Fruit fly (Drosophila melanogaster): Measurements from ENCODE around the gene Osi19.

The Osi19 gene

dm6 chr3R:6341668-6342067 is 6.5 kb downstream of the Osi19 start, which contains the start of gene CG17917:
Gene CG17917 (plus strand): TSS chr3R:6341968.
- no peak for TF ChIP-seq CG9705 (GFP tag; optimal IDR thresholded peaks at IDR 0.05)
- no peak for TF ChIP-seq rgr (GFP tag; optimal IDR thresholded peaks at IDR 0.05)
- no peak for TF ChIP-seq foxo (GFP tag; optimal IDR thresholded peaks at IDR 0.05)
- TF ChIP-seq CG32264 (GFP tag; optimal IDR thresholded peaks at IDR 0.05): no peak
- no peak for TF ChIP-seq dl (GFP tag; optimal IDR thresholded peaks at IDR 0.05; ENCODE audit: insufficient read depth in 1 of 2, partially characterized antibody in 2 of 2)
- TF ChIP-seq jim (GFP tag; optimal IDR thresholded peaks at IDR 0.05): no peak
- no peak for TF ChIP-seq lola (GFP tag; optimal IDR thresholded peaks at IDR 0.05)
- TF ChIP-seq Hr83 (GFP tag; optimal IDR thresholded peaks at IDR 0.05; ENCODE audit: poor library complexity, severe bottlenecking): no peak
- no peak for TF ChIP-seq h (GFP tag; optimal IDR thresholded peaks at IDR 0.05)
- no peak for TF ChIP-seq sage (GFP tag; optimal IDR thresholded peaks at IDR 0.05)
- no peak for TF ChIP-seq br (GFP tag; optimal IDR thresholded peaks at IDR 0.05)
- no peak for TF ChIP-seq Abd-B (GFP tag; optimal IDR thresholded peaks at IDR 0.05)

dm6 chr3R:6342702-6343101 is 7.5 kb downstream of the Osi19 start, which contains the start of gene CG10298:
Gene CG10298 (plus strand): TSS chr3R:6343002.
- TF ChIP-seq lola (GFP tag; optimal IDR thresholded peaks at IDR 0.05) (no peak), Dfd (GFP tag; optimal IDR thresholded peaks at IDR 0.05) (no peak), Abd-B (GFP tag; optimal IDR thresholded peaks at IDR 0.05) (no peak), sv (GFP tag; optimal IDR thresholded peaks at IDR 0.05) (no peak), dmrt93B (GFP tag; optimal IDR thresholded peaks at IDR 0.05) (no peak), dsf (GFP tag; optimal IDR thresholded peaks at IDR 0.05; ENCODE audit: borderline replicate concordance) (no peak), brk (GFP tag; optimal IDR thresholded peaks at IDR 0.05) (no peak), Hnf4 (GFP tag; optimal IDR thresholded peaks at IDR 0.05) (no peak), Myc (optimal IDR thresholded peaks at IDR 0.05) (no peak), Dif (GFP tag; optimal IDR thresholded peaks at IDR 0.05; ENCODE audit: partially characterized antibody) (no peak), woc (GFP tag; optimal IDR thresholded peaks at IDR 0.05) (no peak), br (GFP tag; optimal IDR thresholded peaks at IDR 0.05) (no peak), psq (GFP tag; optimal IDR thresholded peaks at IDR 0.05) (no peak), foxo (GFP tag; optimal IDR thresholded peaks at IDR 0.05) (no peak), pan (optimal IDR thresholded peaks at IDR 0.05) (no peak)

dm6 chr3R:6343396-6344239 is 8.5 kb downstream of the Osi19 start, which contains the start of gene CG17919:
Gene CG17919 (plus strand): TSS chr3R:6344029.
- TF ChIP-seq HLH106 (tag; optimal IDR thresholded peaks at IDR 0.05): no peak
- no peak for TF ChIP-seq woc (GFP tag; optimal IDR thresholded peaks at IDR 0.05)
- no peak for TF ChIP-seq usp (GFP tag; optimal IDR thresholded peaks at IDR 0.05)
- TF ChIP-seq lola (GFP tag; optimal IDR thresholded peaks at IDR 0.05): no peak
- TF ChIP-seq brk (GFP tag; optimal IDR thresholded peaks at IDR 0.05): no peak
- TF ChIP-seq Mio (GFP tag; optimal IDR thresholded peaks at IDR 0.05): no peak
- TF ChIP-seq dl (GFP tag; optimal IDR thresholded peaks at IDR 0.05; ENCODE audit: insufficient read depth in 1 of 2, partially characterized antibody in 2 of 2): no peak
- no peak for TF ChIP-seq Vsx2 (GFP tag; optimal IDR thresholded peaks at IDR 0.05; ENCODE audit: partially characterized antibody)
- peak; percentile 21 for TF ChIP-seq h (GFP tag; optimal IDR thresholded peaks at IDR 0.05)
- TF ChIP-seq Rel (GFP tag; optimal IDR thresholded peaks at IDR 0.05): no peak
- TF ChIP-seq Rel (tag; optimal IDR thresholded peaks at IDR 0.05): peak; percentile 62
- no peak for TF ChIP-seq sv (GFP tag; optimal IDR thresholded peaks at IDR 0.05)
- peak; percentile 28 for TF ChIP-seq fru (GFP tag; optimal IDR thresholded peaks at IDR 0.05)
- no peak for TF ChIP-seq Dfd (GFP tag; optimal IDR thresholded peaks at IDR 0.05)
- no peak for TF ChIP-seq br (GFP tag; optimal IDR thresholded peaks at IDR 0.05)
- no peak for TF ChIP-seq Myc (optimal IDR thresholded peaks at IDR 0.05)
- peak; percentile 72 for TF ChIP-seq Hr83 (GFP tag; optimal IDR thresholded peaks at IDR 0.05; ENCODE audit: poor library complexity, severe bottlenecking)
- no peak for TF ChIP-seq tai (GFP tag; optimal IDR thresholded peaks at IDR 0.05)
- no peak for TF ChIP-seq rgr (GFP tag; optimal IDR thresholded peaks at IDR 0.05)
- no peak for TF ChIP-seq CG32264 (GFP tag; optimal IDR thresholded peaks at IDR 0.05)
- peak; percentile 16 for TF ChIP-seq Dif (GFP tag; optimal IDR thresholded peaks at IDR 0.05; ENCODE audit: partially characterized antibody)
- TF ChIP-seq foxo (GFP tag; optimal IDR thresholded peaks at IDR 0.05): no peak

- no peak for TF ChIP-seq fru (GFP tag; optimal IDR thresholded peaks at IDR 0.05)
- no peak for TF ChIP-seq CrebA (GFP tag; optimal IDR thresholded peaks at IDR 0.05; ENCODE audit: borderline replicate concordance)
- no peak for TF ChIP-seq pan (optimal IDR thresholded peaks at IDR 0.05)
- no peak for TF ChIP-seq Vsx2 (GFP tag; optimal IDR thresholded peaks at IDR 0.05; ENCODE audit: partially characterized antibody)
- TF ChIP-seq tai (GFP tag; optimal IDR thresholded peaks at IDR 0.05): no peak
- TF ChIP-seq lola (GFP tag; optimal IDR thresholded peaks at IDR 0.05): no peak
- TF ChIP-seq Abd-B (GFP tag; optimal IDR thresholded peaks at IDR 0.05): no peak
- no peak for TF ChIP-seq OdsH (GFP tag; optimal IDR thresholded peaks at IDR 0.05)
- peak; percentile 11 for TF ChIP-seq woc (GFP tag; optimal IDR thresholded peaks at IDR 0.05)
- TF ChIP-seq Sp1 (GFP tag; optimal IDR thresholded peaks at IDR 0.05): peak; percentile 4
- no peak for TF ChIP-seq ey (GFP tag; optimal IDR thresholded peaks at IDR 0.05)
- TF ChIP-seq jim (GFP tag; optimal IDR thresholded peaks at IDR 0.05): no peak
- no peak for TF ChIP-seq sv (GFP tag; optimal IDR thresholded peaks at IDR 0.05)
- TF ChIP-seq Hr83 (GFP tag; optimal IDR thresholded peaks at IDR 0.05; ENCODE audit: poor library complexity, severe bottlenecking): no peak
- TF ChIP-seq Hr78 (GFP tag; optimal IDR thresholded peaks at IDR 0.05): no peak
- TF ChIP-seq N (GFP tag; optimal IDR thresholded peaks at IDR 0.05): no peak
- TF ChIP-seq dmrt93B (GFP tag; optimal IDR thresholded peaks at IDR 0.05): no peak
- TF ChIP-seq CG9705 (GFP tag; optimal IDR thresholded peaks at IDR 0.05): no peak
- no peak for TF ChIP-seq Jra (GFP tag; optimal IDR thresholded peaks at IDR 0.05)
- TF ChIP-seq GATAd (GFP tag; optimal IDR thresholded peaks at IDR 0.05): no peak
- TF ChIP-seq brk (GFP tag; optimal IDR thresholded peaks at IDR 0.05): no peak
- no peak for TF ChIP-seq rgr (GFP tag; optimal IDR thresholded peaks at IDR 0.05)
- TF ChIP-seq Mio (GFP tag; optimal IDR thresholded peaks at IDR 0.05): no peak
- peak; percentile 20 for TF ChIP-seq h (GFP tag; optimal IDR thresholded peaks at IDR 0.05)
- TF ChIP-seq foxo (GFP tag; optimal IDR thresholded peaks at IDR 0.05): no peak
Measured at dm6 chr3R:6345814-6346213, 10.7 kb downstream of the Osi19 start, which contains the start of the genes SmD2 and CG18048. Gene SmD2 (minus strand): TSS chr3R:6345911. Gene CG18048 (plus strand): TSS chr3R:6346111.

All from whole organism, wandering third instar larva.